Worm (Caenorhabditis elegans): ENCODE results near the gene ZK666.1.

DNA sequence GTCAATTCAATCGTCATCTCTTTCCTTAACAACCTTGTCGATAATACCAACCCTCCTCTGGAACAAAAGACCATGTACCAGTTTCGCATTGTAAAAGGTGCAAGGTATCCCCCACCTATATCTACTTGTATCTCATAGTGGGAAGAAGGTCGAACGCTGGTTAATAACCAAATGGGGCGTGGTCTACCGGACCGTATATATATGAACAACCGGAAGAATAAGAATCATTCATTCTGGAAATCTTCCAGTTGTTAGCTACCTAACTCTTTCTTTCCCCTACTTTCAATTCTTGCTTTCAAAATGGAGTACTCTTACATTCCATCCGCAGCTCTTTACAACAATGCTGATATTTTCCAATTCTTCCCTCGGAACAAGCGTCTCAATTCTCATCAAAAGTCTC is 9.9 kb downstream of the ZK666.1 start, which contains the start of gene ZK673.5:
- TF ChIP-seq pros-1 (tag; optimal IDR thresholded peaks at IDR 0.05), result no peak
- no peak for TF ChIP-seq ceh-34 (tag; optimal IDR thresholded peaks at IDR 0.05)
- TF ChIP-seq ceh-24 (tag; optimal IDR thresholded peaks at IDR 0.05), result no peak
- TF ChIP-seq ceh-30 (tag; optimal IDR thresholded peaks at IDR 0.05), result no peak

Data from whole organism, late embryonic.